Worm (Caenorhabditis elegans): Measurements from ENCODE around the gene ZK1127.3.

ce11 chrII:7072590-7073536 lies 17.8 kb downstream of the ZK1127.3 start:
- no peak for TF ChIP-seq ZK546.5 (tag; optimal IDR thresholded peaks at IDR 0.05)
- no peak for TF ChIP-seq fos-1 (tag; optimal IDR thresholded peaks at IDR 0.05)
